Worm (Caenorhabditis elegans): ENCODE results near the gene abhd-3.2.
A peak's percentile ranks its signal among the peaks of the same experiment; 100 is the strongest.

DNA sequence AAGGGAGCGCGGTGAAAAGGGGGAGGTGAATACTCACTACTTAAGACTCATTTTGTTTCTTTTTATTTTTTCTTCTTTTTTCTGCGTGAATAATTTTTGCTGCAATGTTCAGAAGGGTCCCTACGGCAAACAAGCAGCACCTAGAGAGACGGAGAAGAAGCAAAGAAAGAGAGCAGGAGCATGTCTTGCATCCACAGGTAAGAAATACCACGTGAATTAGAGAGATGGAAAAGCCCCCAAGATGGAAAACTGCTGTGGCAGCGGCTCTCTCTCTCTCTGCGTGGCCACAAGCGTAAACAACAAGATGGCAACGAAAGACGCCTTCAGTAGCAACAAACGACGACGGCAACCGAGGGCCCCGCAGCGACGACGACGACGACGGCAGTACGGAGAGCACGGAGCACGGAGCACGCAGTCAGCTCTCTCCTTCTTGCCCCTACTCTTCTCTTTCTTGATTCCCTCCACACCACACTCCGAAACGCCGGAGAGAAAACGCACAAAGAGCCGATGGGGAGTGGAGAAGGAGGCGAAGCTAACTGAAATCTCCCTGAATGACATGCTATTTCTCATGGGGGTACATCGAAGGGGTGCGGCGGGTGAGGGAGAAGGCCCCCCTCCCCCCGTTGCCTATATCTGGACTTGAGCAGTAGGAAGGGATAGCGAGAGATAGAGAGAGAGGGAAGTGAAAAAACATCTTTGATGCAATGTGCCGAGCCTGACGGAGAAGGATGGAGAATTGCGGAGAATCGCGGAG is 15.0 kb upstream of the abhd-3.2 start:
- no peak for TF ChIP-seq W03F9.2 (tag; optimal IDR thresholded peaks at IDR 0.05)
- TF ChIP-seq him-1 (tag; optimal IDR thresholded peaks at IDR 0.05): peak; percentile 79
- TF ChIP-seq dao-5 (tag; optimal IDR thresholded peaks at IDR 0.05): no peak

Data from whole organism, L4/young adult.